Fruit fly (Drosophila melanogaster): Measurements from ENCODE around the gene CG5614.

Gene CG5614

DNA sequence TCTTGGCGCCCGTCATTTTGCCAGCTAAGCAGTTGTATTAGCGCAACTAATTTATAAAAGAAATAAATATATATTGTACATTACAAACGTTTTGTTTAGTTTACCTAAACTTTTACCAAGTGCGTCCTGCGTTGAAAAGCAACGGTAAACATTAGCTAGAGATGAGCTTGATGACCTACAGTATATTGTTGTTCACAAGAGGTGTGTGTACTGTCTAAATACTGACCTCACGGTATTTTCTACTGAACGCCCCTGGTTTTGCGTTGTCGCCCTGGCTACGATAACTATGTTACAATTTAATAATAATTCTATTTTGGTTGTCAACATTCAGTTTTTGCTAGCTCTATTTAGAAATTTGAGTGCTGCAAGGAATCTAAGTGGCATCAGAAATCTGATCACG, 12.8 kb downstream of the CG5614 start, which contains the start of gene Acyp2:
Gene Acyp2 (plus strand): TSS at position 262 of the 400 bp plus-strand sequence.
- TF ChIP-seq ssp (GFP tag; IDR thresholded peaks at IDR 0.05) (no peak), YL-1 (GFP tag; optimal IDR thresholded peaks at IDR 0.05) (peak; percentile 60), Rfx (GFP tag; IDR thresholded peaks at IDR 0.05) (peak; percentile 74), Asciz (GFP tag; optimal IDR thresholded peaks at IDR 0.05) (no peak), CG11504 (tag; optimal IDR thresholded peaks at IDR 0.05) (peak; percentile 44), GATAe (GFP tag; conservative IDR thresholded peaks at IDR 0.05) (no peak), gcm (GFP tag; optimal IDR thresholded peaks at IDR 0.05) (no peak), CG6254 (GFP tag; optimal IDR thresholded peaks at IDR 0.05) (no peak), CG2889 (GFP tag; IDR thresholded peaks at IDR 0.05) (no peak), prd (optimal IDR thresholded peaks at IDR 0.05) (no peak), prd (GFP tag; IDR thresholded peaks at IDR 0.05) (peak; percentile 43; the same call in 1 of the 3 replicates), ro (GFP tag; IDR thresholded peaks at IDR 0.05) (no peak), Abd-B (GFP tag; optimal IDR thresholded peaks at IDR 0.05) (no peak), Usf (GFP tag; optimal IDR thresholded peaks at IDR 0.05) (no peak), odd (GFP tag; optimal IDR thresholded peaks at IDR 0.05) (no peak), NC2α (GFP tag; optimal IDR thresholded peaks at IDR 0.05) (no peak), ranshi (GFP tag; IDR thresholded peaks at IDR 0.05) (no peak), lilli (GFP tag; optimal IDR thresholded peaks at IDR 0.05) (peak; percentile 54), CG14860 (GFP tag; IDR thresholded peaks at IDR 0.05; ENCODE audit: partially characterized antibody) (no peak), CG30020 (tag; optimal IDR thresholded peaks at IDR 0.05) (peak; percentile 8), CG15269 (tag; optimal IDR thresholded peaks at IDR 0.05) (no peak), jing (GFP tag; optimal IDR thresholded peaks at IDR 0.05) (no peak), CG6175 (GFP tag; IDR thresholded peaks at IDR 0.05) (no peak), C15 (GFP tag; IDR thresholded peaks at IDR 0.05) (no peak), dmrt11E (tag; optimal IDR thresholded peaks at IDR 0.05) (no peak), CG4282 (GFP tag; optimal IDR thresholded peaks at IDR 0.05) (no peak), CG32532 (GFP tag; IDR thresholded peaks at IDR 0.05) (peak; percentile 41; the same call in 1 of the 2 replicates), CG16813 (GFP tag; IDR thresholded peaks at IDR 0.05; ENCODE audit: partially characterized antibody) (peak; percentile 53; the same call in 2 of the 3 replicates), ATbp (GFP tag; optimal IDR thresholded peaks at IDR 0.05) (no peak), HLH4C (GFP tag; IDR thresholded peaks at IDR 0.05; ENCODE audit: partially characterized antibody) (0 out of 3 replicates have a peak, but pooled peaks have one; percentile 15), CG8359 (GFP tag; optimal IDR thresholded peaks at IDR 0.05; ENCODE audit: borderline replicate concordance) (no peak), Hr78 (GFP tag; optimal IDR thresholded peaks at IDR 0.05) (no peak), MTF-1 (GFP tag; optimal IDR thresholded peaks at IDR 0.05; ENCODE audit: borderline replicate concordance) (no peak), sug (tag; optimal IDR thresholded peaks at IDR 0.05) (peak; percentile 29), Stat92E (GFP tag; optimal IDR thresholded peaks at IDR 0.05) (no peak), cwo (GFP tag; optimal IDR thresholded peaks at IDR 0.05) (no peak), CG18764 (GFP tag; optimal IDR thresholded peaks at IDR 0.05) (no peak), CG18011 (GFP tag; optimal IDR thresholded peaks at IDR 0.05) (no peak), CG18619 (GFP tag; optimal IDR thresholded peaks at IDR 0.05) (no peak), Pdp1 (GFP tag; optimal IDR thresholded peaks at IDR 0.05) (peak in 1 of 2 experiments; percentile 48), CG14965 (GFP tag; optimal IDR thresholded peaks at IDR 0.05; ENCODE audit: borderline replicate concordance) (no peak), CG9797 (GFP tag; optimal IDR thresholded peaks at IDR 0.05) (peak; percentile 51), klu (GFP tag; IDR thresholded peaks at IDR 0.05) (no peak), pita (GFP tag; optimal IDR thresholded peaks at IDR 0.05) (peak; percentile 56), CG7786 (GFP tag; optimal IDR thresholded peaks at IDR 0.05) (no peak), CG32772 (GFP tag; IDR thresholded peaks at IDR 0.05) (0 out of 2 replicates have a peak, but pooled peaks have one; percentile 6), vnd (GFP tag; IDR thresholded peaks at IDR 0.05; ENCODE audit: partially characterized antibody) (no peak), ara (GFP tag; IDR thresholded peaks at IDR 0.05) (no peak), CG7271 (tag; optimal IDR thresholded peaks at IDR 0.05) (no peak)

Data from whole organism, embryonic.